Worm (Caenorhabditis elegans) whole organism, L2 larva: Measurements from ENCODE around the gene Y50D4B.1.

Experiments
- R02D3.7 ChIP-seq: fragments of 150-350 bp; optimal IDR thresholded peaks from 2 replicates; lab custom pipeline; 2014; ENCODE audit warnings: missing biosample characterization, missing genetic modification characterization
- ZK546.5 ChIP-seq: sonication (generic microtip); optimal IDR thresholded peaks from 2 replicates; lab custom pipeline; 2017; ENCODE audit warnings: missing biosample characterization, missing genetic modification characterization
- alr-1 ChIP-seq: fragments of 150-350 bp; optimal IDR thresholded peaks from 2 replicates; lab custom pipeline; 2014; ENCODE audit warnings: missing biosample characterization, missing genetic modification characterization
- aly-2 ChIP-seq: fragments of 150-350 bp; optimal IDR thresholded peaks from 2 replicates; lab custom pipeline; 2014; ENCODE audit warnings: missing biosample characterization, missing genetic modification characterization
- ama-1 ChIP-seq: fragments of 150-350 bp; optimal IDR thresholded peaks from 2 replicates; lab custom pipeline; 2018; ENCODE audit warnings: inconsistent platforms
- blmp-1 ChIP-seq: sonication (generic microtip); optimal IDR thresholded peaks from 2 replicates; lab custom pipeline; 2017; ENCODE audit warnings: missing genetic modification characterization, mild to moderate bottlenecking, missing compliant biosample characterization, antibody characterized with exemption, moderate library complexity; ENCODE audit not compliant: insufficient read depth
- ceh-16 ChIP-seq: fragments of 150-350 bp; optimal IDR thresholded peaks from 2 replicates; lab custom pipeline; 2014; ENCODE audit warnings: missing biosample characterization, missing genetic modification characterization
- ceh-82 ChIP-seq: fragments of 150-350 bp; optimal IDR thresholded peaks from 2 replicates; lab custom pipeline; 2014; ENCODE audit warnings: missing biosample characterization, missing genetic modification characterization
- crh-2 ChIP-seq: sonication (generic microtip); optimal IDR thresholded peaks from 2 replicates; lab custom pipeline; 2017; ENCODE audit warnings: missing biosample characterization, missing genetic modification characterization
- dmd-4 ChIP-seq: sonication (generic microtip); optimal IDR thresholded peaks from 2 replicates; lab custom pipeline; 2017; ENCODE audit warnings: missing biosample characterization, missing genetic modification characterization
- egl-27 ChIP-seq: sonication (generic microtip); optimal IDR thresholded peaks from 3 replicates; lab custom pipeline; 2017; ENCODE audit warnings: missing biosample characterization, missing genetic modification reagents, missing genetic modification characterization
- elt-1 ChIP-seq: fragments of 150-350 bp; optimal IDR thresholded peaks from 2 replicates; lab custom pipeline; 2014; ENCODE audit warnings: missing biosample characterization, missing genetic modification characterization
- gmeb-1 ChIP-seq: fragments of 150-350 bp; optimal IDR thresholded peaks from 2 replicates; lab custom pipeline; 2014; ENCODE audit warnings: missing biosample characterization, missing genetic modification characterization
- lin-11 ChIP-seq: fragments of 150-350 bp; sonication (generic microtip); optimal IDR thresholded peaks from 2 replicates; lab custom pipeline; 2014; ENCODE audit warnings: missing biosample characterization, missing genetic modification characterization, inconsistent platforms, mixed read lengths
- lin-13 ChIP-seq: fragments of 150-350 bp; optimal IDR thresholded peaks from 2 replicates; lab custom pipeline; 2014; ENCODE audit warnings: missing biosample characterization, missing genetic modification reagents, missing genetic modification characterization
- lin-39 ChIP-seq: fragments of 150-350 bp; optimal IDR thresholded peaks from 2 replicates; lab custom pipeline; 2014; ENCODE audit warnings: missing biosample characterization, missing genetic modification reagents, missing genetic modification characterization
- lsy-2 ChIP-seq, 2 experiments: fragments of 150-350 bp in 1 of 2; sonication (generic microtip) in 1 of 2; optimal IDR thresholded peaks; 2 replicates each; lab custom pipeline; 2014 to 2017; ENCODE audit warnings: missing biosample characterization in 2 of 2, missing genetic modification characterization in 2 of 2
- mbf-1 ChIP-seq: sonication (generic microtip); optimal IDR thresholded peaks from 2 replicates; lab custom pipeline; 2017; ENCODE audit warnings: missing biosample characterization, missing genetic modification characterization
- mdl-1 ChIP-seq, 2 experiments: fragments of 150-350 bp in 1 of 2; sonication (generic microtip) in 1 of 2; optimal IDR thresholded peaks; 2 replicates each; lab custom pipeline; 2017; ENCODE audit warnings: missing biosample characterization in 2 of 2, missing genetic modification characterization in 2 of 2
- nhr-10 ChIP-seq: sonication (generic microtip); optimal IDR thresholded peaks from 2 replicates; lab custom pipeline; 2017; ENCODE audit warnings: missing biosample characterization, missing genetic modification characterization
- nhr-11 ChIP-seq: fragments of 150-350 bp; optimal IDR thresholded peaks from 2 replicates; lab custom pipeline; 2014; ENCODE audit warnings: missing biosample characterization, missing genetic modification characterization
- nhr-12 ChIP-seq: fragments of 150-350 bp; optimal IDR thresholded peaks from 2 replicates; lab custom pipeline; 2014; ENCODE audit warnings: missing biosample characterization, missing genetic modification characterization
- nhr-129 ChIP-seq: fragments of 150-350 bp; optimal IDR thresholded peaks from 2 replicates; lab custom pipeline; 2014; ENCODE audit warnings: missing biosample characterization, missing genetic modification characterization
- nhr-21 ChIP-seq: fragments of 150-350 bp; optimal IDR thresholded peaks from 2 replicates; lab custom pipeline; 2014; ENCODE audit warnings: missing biosample characterization, missing genetic modification characterization
- nhr-25 ChIP-seq: fragments of 150-350 bp; sonication (generic microtip); optimal IDR thresholded peaks from 3 replicates; lab custom pipeline; 2014; ENCODE audit warnings: missing biosample characterization, missing genetic modification characterization
- nhr-77 ChIP-seq: fragments of 150-350 bp; optimal IDR thresholded peaks from 2 replicates; lab custom pipeline; 2014; ENCODE audit warnings: missing biosample characterization, missing genetic modification characterization
- peb-1 ChIP-seq: fragments of 150-350 bp; optimal IDR thresholded peaks from 2 replicates; lab custom pipeline; 2014; ENCODE audit warnings: missing biosample characterization, missing genetic modification characterization
- sem-4 ChIP-seq: fragments of 150-350 bp; optimal IDR thresholded peaks from 2 replicates; lab custom pipeline; 2014; ENCODE audit warnings: missing biosample characterization, missing genetic modification reagents, missing genetic modification characterization
- sma-3 ChIP-seq: sonication (generic microtip); optimal IDR thresholded peaks from 2 replicates; lab custom pipeline; 2016; ENCODE audit warnings: missing genetic modification reagents, missing genetic modification characterization, missing compliant biosample characterization
- sma-9 ChIP-seq, 2 experiments: fragments of 150-350 bp in 1 of 2; sonication (generic microtip) in 1 of 2; optimal IDR thresholded peaks; 2 replicates each; lab custom pipeline; 2014 to 2016; ENCODE audit warnings: missing genetic modification characterization in 2 of 2, mild to moderate bottlenecking in 1 of 2, missing biosample characterization in 1 of 2, missing compliant biosample characterization in 1 of 2, missing genetic modification reagents in 1 of 2, moderate library complexity in 1 of 2
- snpc-4 ChIP-seq: fragments of 150-350 bp; optimal IDR thresholded peaks from 2 replicates; lab custom pipeline; 2014; ENCODE audit warnings: missing biosample characterization, missing genetic modification characterization
- unc-55 ChIP-seq: fragments of 150-350 bp; sonication (generic microtip); optimal IDR thresholded peaks from 3 replicates; lab custom pipeline; 2014; ENCODE audit warnings: missing biosample characterization, missing genetic modification reagents, missing genetic modification characterization
- zag-1 ChIP-seq: fragments of 150-350 bp; optimal IDR thresholded peaks from 2 replicates; lab custom pipeline; 2014; ENCODE audit warnings: missing biosample characterization, missing genetic modification characterization
- ztf-11 ChIP-seq: sonication (generic microtip); optimal IDR thresholded peaks from 2 replicates; lab custom pipeline; 2017; ENCODE audit warnings: missing biosample characterization, missing genetic modification characterization
- ztf-4 ChIP-seq: fragments of 150-350 bp; optimal IDR thresholded peaks from 2 replicates; lab custom pipeline; 2014; ENCODE audit warnings: missing biosample characterization, missing genetic modification characterization

The Y50D4B.1 gene

ce11 chrV:1131880-1132623, 19.3 kb downstream of the Y50D4B.1 start, which contains the start of gene W07B8.4:
Gene W07B8.4, minus strand, starts transcription at chrV:1131930.
- TF ChIP-seq ama-1 (lab: Kevin White, UChicago) (no peak), nhr-25 (no peak), sma-3 (GFP tag; lab: Kevin White, UChicago) (no peak), ceh-16 (no peak), dmd-4 (no peak), alr-1 (tag; lab: Kevin White, UChicago) (no peak), elt-1 (tag; lab: Kevin White, UChicago) (no peak), crh-2 (tag; lab: Kevin White, UChicago) (no peak), lin-39 (tag; lab: Kevin White, UChicago) (no peak), nhr-77 (tag; lab: Kevin White, UChicago) (no peak), snpc-4 (tag; lab: Kevin White, UChicago) (no peak), lin-13 (GFP tag; lab: Kevin White, UChicago) (no peak), nhr-21 (tag; lab: Kevin White, UChicago) (no peak), ceh-82 (tag; lab: Kevin White, UChicago) (no peak), aly-2 (tag; lab: Kevin White, UChicago) (no peak), sem-4 (tag; lab: Kevin White, UChicago) (no peak), peb-1 (tag; lab: Kevin White, UChicago) (no peak)

- TF ChIP-seq nhr-10: no peak
- TF ChIP-seq ZK546.5 (tag; lab: Kevin White, UChicago): no peak
- no peak for TF ChIP-seq nhr-25
- no peak for TF ChIP-seq ztf-4
- no peak for TF ChIP-seq nhr-12
- TF ChIP-seq mbf-1 (tag; lab: Kevin White, UChicago): no peak
- no peak for TF ChIP-seq peb-1 (tag; lab: Kevin White, UChicago)
- no peak for TF ChIP-seq R02D3.7 (tag; lab: Kevin White, UChicago)
- no peak for TF ChIP-seq sma-9 (GFP tag; optimal IDR thresholded peaks at IDR 0.05; lab: Kevin White, UChicago)
- no peak for TF ChIP-seq sma-9 (tag; optimal IDR thresholded peaks at IDR 0.05; lab: Kevin White, UChicago)
- TF ChIP-seq, all 48 proteins: peak for 0
Measured at ce11 chrV:1133223-1133622, 20.5 kb downstream of the Y50D4B.1 start.

- TF ChIP-seq gmeb-1 (no peak), blmp-1 (peak; percentile 25)
Measured at ce11 chrV:1133840-1134239, 21.1 kb downstream of the Y50D4B.1 start, which contains the start of gene cpr-5. Gene cpr-5, minus strand, starts transcription at chrV:1134036.

- TF ChIP-seq gmeb-1 (no peak), ztf-4 (no peak), lin-11 (tag; lab: Kevin White, UChicago) (no peak), nhr-129 (tag; lab: Kevin White, UChicago) (no peak), nhr-21 (tag; lab: Kevin White, UChicago) (no peak), snpc-4 (tag; lab: Kevin White, UChicago) (no peak), nhr-11 (no peak), unc-55 (GFP tag; lab: Kevin White, UChicago) (no peak), elt-1 (tag; lab: Kevin White, UChicago) (no peak), lsy-2 (tag; optimal IDR thresholded peaks at IDR 0.05; lab: Kevin White, UChicago) (no peak), ceh-16 (no peak), ztf-11 (tag; lab: Kevin White, UChicago) (no peak), ZK546.5 (tag; lab: Kevin White, UChicago) (no peak), mdl-1 (tag; optimal IDR thresholded peaks at IDR 0.05; lab: Kevin White, UChicago) (no peak), egl-27 (tag; lab: Kevin White, UChicago) (no peak), crh-2 (tag; lab: Kevin White, UChicago) (no peak), zag-1 (tag; lab: Kevin White, UChicago) (no peak), nhr-25 (no peak)
- TF ChIP-seq, all 48 proteins: peak for 0
Measured at ce11 chrV:1134302-1134701, 21.5 kb downstream of the Y50D4B.1 start, which contains the start of gene cpr-8. Gene cpr-8, plus strand, starts transcription at chrV:1134602.
